Worm (Caenorhabditis elegans): ENCODE measurements around the gene cnc-4.

cnc-4 gene

DNA sequence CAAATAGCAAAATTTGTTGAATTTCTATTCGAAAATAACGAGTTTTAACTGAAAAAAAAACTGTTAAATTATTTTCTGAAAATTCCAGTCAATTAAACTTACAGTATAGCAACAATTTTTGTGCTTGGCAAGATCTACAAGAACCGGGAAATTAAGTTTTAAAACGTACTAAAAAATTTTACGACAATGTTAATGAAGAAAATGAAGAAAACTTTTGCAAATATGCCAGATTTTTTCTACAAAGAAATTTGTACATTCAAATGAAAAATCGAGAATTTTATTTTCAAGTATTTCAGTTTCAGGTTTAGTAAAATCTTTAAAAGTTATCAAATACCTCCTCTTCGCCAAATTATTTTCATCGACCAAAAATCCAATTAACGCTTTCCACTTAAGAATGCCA is 5.0 kb upstream of the cnc-4 start, which contains the start of gene cnc-11:
cnc-11 (plus strand) TSS at position 301 of the 400 bp plus-strand sequence.
- TF ChIP-seq unc-62 (GFP tag; optimal IDR thresholded peaks at IDR 0.05) = no peak

DNA sequence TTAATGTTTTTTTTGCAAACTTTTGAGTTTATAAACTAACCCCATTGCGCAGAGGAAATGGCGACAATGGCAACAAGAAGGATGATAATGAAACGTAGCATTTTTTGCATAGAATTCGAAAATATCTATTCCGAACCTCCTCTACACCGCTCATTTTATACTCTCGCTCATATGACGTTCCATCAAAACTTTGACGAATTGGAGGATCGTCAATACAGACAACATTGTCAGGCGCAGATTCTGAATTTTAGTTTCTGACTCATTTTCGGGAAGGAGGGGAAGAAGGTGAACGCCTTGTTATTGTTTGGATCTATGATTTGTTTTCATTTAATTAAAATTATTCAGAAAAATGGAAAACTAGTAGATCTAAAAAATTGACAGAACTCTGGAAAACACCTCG is 2.8 kb upstream of the cnc-4 start, which contains the start of gene cnc-1:
cnc-1 (minus strand) TSS at position 101 of the 400 bp plus-strand sequence.
- TF ChIP-seq unc-62 (GFP tag; optimal IDR thresholded peaks at IDR 0.05) = no peak

DNA sequence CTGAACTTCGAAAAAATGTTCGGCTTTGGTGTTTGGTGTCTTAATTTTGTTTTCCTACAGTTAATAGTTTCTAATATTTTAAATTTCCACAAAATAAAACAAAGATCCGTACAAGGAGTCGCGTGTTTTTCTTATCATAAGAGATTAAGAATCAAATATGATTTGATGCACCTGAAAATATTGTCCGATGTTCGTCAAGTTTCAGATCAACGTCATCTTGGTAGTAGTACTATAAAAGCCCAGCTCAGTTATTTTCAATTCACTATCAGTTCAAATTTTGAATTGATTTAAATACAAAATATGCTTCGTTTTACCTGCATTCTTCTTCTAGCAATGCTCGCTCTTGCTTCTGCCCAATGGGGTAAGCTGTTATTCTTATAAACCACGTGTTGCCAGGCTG is 1.9 kb upstream of the cnc-4 start, which contains the start of gene cnc-5:
cnc-5 (plus strand) TSS at position 301 of the 400 bp plus-strand sequence.
- TF ChIP-seq unc-62 (GFP tag; optimal IDR thresholded peaks at IDR 0.05) = no peak

DNA sequence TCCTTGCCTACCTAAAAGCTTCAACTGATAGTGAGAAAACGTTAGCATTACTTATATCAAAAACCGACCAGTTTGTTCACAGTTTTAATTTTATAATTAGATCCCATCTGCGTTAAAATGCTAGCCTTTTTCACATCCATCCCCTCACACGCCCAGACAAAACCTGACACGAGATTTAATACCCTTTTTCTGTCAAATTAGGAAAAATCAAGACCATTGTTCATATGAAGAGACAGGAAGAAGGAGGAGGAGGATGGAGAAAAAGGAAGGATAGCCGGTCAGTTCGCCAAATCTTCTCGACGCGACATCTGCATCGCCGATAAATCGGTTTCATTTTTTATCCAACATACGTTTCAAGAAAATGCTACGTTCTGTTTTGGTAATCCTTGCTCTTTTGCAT is 729 bp downstream of the cnc-4 start, which contains the start of gene cnc-3:
cnc-3 (plus strand) TSS at position 281 of the 400 bp plus-strand sequence.
- no peak for TF ChIP-seq unc-62 (GFP tag; optimal IDR thresholded peaks at IDR 0.05)

- TF ChIP-seq unc-62 (GFP tag; optimal IDR thresholded peaks at IDR 0.05) = no peak
Observed at ce11 chrV:1450160-1450559, 3.2 kb downstream of the cnc-4 start, which contains the start of gene cnc-2. Gene cnc-2 (minus strand): TSS chrV:1450183.

ce11 chrV:1451334-1451733 is 4.3 kb downstream of the cnc-4 start, which contains the start of gene srj-23:
Gene srj-23 (plus strand): TSS chrV:1451634.
- no peak for TF ChIP-seq unc-62 (GFP tag; optimal IDR thresholded peaks at IDR 0.05)

ce11 chrV:1454762-1455161 is 7.8 kb downstream of the cnc-4 start, which contains the start of gene chil-14:
Gene chil-14 (plus strand): TSS chrV:1455062.
- TF ChIP-seq unc-62 (GFP tag; optimal IDR thresholded peaks at IDR 0.05) = no peak

DNA sequence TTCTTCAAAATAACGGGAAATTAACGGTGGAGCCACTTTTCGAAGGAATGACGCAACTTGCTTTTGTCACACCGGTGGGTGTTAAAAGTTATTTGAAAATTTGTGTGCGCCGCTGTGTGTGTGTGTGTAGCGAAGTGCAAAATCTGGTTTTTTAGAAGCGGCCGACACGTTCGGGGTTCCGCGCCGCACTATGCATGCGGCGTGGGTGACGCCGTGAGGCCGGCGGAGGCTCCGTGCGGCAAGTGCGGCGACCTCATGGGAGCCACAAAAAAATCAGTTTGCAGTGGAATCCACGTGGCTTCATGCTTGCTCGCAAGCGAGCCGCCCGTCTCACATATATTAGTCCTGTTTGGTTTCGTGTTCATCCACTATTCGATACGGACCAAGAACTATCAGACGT is 8.3 kb downstream of the cnc-4 start:
- no peak for TF ChIP-seq unc-62 (GFP tag; optimal IDR thresholded peaks at IDR 0.05)

DNA sequence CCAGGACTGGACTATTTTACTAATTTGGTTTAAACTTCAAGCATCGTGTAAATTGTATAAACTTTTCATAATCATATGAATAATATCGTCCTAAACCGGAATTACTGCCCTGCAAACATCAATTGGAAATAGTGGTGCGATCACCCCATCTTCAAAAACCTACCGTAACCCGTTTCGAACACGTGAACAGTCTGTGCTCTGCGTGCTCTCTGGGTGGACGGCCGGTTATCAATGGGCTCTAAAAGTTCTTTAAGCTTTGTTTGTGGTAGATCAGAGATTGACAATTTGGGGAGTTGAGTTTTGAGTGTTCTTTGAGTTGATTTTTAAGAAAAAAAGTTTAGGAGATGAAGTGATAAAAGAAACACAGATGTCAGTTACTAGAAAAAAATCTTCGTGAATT is 9.6 kb downstream of the cnc-4 start:
- no peak for TF ChIP-seq unc-62 (GFP tag; optimal IDR thresholded peaks at IDR 0.05)

- TF ChIP-seq unc-62 (GFP tag; optimal IDR thresholded peaks at IDR 0.05) = no peak
Observed at ce11 chrV:1459374-1459926, 12.5 kb downstream of the cnc-4 start.

DNA sequence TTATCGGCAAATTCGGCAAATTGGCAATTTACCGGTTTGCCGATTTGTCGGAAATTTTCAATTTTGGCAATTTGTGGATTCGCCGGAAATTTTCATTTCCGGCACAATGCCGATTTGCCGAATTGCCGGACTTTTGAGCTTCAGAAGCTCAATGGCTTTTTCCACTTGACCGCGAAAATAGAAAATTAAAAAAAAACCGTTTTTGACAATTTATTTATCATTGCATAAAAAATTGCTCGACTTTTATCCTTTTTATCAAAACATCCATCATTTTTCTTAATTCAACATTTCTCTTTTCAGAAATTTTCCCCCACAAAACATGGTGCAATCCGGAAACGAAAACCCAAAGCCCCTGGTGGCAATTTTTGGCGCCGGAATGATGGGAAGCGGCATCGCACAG is 13.1 kb downstream of the cnc-4 start, which contains the start of gene hacd-1:
hacd-1 (plus strand) TSS at position 301 of the 400 bp plus-strand sequence.
- no peak for TF ChIP-seq unc-62 (GFP tag; optimal IDR thresholded peaks at IDR 0.05)

DNA sequence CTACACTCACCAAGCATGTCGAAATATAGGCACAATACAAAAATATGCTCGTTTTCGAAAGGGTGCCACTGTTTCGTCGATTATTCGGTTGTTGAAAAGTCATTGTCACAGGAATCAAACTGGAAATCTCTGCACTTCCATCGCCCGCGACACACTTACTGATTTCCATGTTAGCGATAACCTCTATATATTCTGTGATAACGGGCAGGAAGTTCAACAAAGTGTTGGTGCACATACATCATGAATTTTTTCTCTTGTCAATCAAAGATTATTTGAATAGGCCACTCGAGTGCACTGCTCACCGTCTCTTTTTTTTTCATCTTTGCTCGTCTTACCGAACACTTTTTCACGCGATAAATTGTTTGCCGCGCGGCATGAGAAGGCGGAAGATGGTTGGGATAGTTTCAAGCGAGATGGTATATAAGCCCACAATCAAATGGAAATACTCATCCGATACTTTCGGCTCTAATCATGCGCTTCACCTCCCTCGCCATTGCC is 17.6 kb downstream of the cnc-4 start, which contains the start of the genes fpn-1.2 and pqn-54:
fpn-1.2 (minus strand) TSS at position 157 of the 498 bp plus-strand sequence.
pqn-54 (plus strand) TSS at position 448 of the 498 bp plus-strand sequence.
- no peak for TF ChIP-seq unc-62 (GFP tag; optimal IDR thresholded peaks at IDR 0.05)

DNA sequence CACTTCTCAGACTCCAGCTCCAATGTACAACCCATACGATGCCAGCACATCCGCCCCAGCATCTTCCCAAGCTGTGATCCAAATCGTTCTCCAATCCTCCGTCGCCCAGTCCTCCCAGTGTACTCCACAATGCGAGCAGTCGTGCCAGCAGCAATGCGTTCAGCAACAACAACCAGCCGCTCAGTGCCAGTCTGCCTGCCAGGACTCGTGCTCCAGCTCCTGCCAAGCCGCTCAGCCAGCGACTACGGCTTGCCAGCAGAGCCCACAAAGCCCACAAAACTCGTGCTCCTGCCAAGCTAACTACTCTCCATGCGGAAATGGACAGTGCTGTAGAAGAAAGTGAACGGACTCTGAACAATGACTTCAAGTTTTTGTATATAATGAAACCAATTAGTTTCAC is 18.9 kb downstream of the cnc-4 start:
- TF ChIP-seq unc-62 (GFP tag; optimal IDR thresholded peaks at IDR 0.05) = no peak

DNA sequence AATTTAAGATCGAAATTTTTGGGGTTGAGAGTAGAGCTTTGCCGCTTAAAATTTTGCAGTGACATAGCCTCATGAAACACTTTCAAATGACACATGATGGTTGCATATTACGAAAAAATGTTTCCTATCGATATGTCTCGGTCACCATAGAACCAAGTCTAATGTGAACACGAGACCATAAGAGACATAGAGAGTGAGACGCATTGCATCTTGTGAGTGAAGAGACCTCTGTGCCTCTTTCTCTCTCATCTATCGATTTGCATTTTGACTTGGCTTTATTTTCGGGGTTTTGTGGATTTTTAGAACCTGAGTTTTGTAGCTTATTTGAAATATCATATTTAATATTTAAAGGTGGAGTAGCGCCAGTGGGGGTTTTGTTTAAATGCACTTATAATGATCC is 20.0 kb downstream of the cnc-4 start:
- TF ChIP-seq unc-62 (GFP tag; optimal IDR thresholded peaks at IDR 0.05) = no peak

DNA sequence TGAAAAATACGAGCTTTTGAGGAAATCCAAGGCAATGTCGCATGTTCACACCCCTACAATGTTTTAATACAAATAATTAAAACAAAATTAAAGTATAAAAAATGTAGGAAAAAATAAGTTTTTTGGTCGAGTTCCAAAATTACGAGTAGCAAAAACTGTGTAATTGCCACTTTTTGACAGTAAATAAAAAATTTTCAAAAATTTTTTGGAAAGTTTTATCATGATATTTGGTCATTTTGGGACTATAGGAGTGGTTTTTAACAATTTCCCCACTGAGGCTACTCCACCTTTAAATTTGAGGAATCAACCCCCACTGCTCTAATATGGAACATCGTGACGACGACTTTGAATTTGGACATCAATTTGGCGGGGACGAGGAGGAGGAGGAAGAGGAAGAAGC is 20.4 kb downstream of the cnc-4 start, which contains the start of gene gid-8:
gid-8 (plus strand) TSS at position 301 of the 400 bp plus-strand sequence.
- TF ChIP-seq unc-62 (GFP tag; optimal IDR thresholded peaks at IDR 0.05) = no peak

ce11 chrV:1468905-1469304 is 21.9 kb downstream of the cnc-4 start:
- TF ChIP-seq unc-62 (GFP tag; optimal IDR thresholded peaks at IDR 0.05) = no peak
